Fruit fly (Drosophila melanogaster): ENCODE measurements around the gene hng3.

hng3 gene

DNA sequence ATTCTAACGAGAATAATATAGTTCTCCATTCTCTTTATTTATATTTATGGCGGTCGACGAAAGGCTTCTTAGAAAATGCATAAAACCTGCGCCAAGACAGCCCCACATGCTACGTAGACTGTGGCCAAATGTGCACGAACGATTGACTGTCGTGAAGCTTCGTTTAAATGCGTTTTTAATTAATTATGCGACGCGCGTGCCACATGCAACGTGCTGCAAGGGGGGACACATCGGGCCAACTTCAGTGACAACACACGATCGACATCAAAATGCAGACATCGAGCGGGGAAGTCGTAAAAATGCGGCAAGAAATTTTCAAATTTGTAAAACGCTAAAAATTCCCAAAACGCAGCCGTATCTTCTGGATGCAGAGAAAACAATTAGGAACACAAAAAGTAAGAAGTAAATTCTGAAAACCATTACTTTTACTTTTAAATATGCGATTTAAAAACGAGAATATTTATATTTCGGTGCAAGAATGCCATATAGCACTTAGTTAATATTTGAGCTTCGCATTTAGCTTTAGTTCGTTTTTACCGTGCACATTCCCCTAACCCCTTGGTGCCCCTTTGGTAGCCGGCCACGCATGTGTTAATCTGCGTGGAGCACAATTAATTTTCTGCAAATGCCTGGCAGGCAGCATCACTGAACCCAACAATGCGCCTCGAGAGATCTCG is 44.7 kb upstream of the hng3 start (continued):
- peak; percentile 31 for TF ChIP-seq CG4424 (GFP tag; optimal IDR thresholded peaks at IDR 0.05)
- TF ChIP-seq CG14710 (tag; optimal IDR thresholded peaks at IDR 0.05) = peak; percentile 29
- TF ChIP-seq gem (tag; optimal IDR thresholded peaks at IDR 0.05) = peak; percentile 67
- TF ChIP-seq az2 (GFP tag; optimal IDR thresholded peaks at IDR 0.05) = peak; percentile 41
- no peak for TF ChIP-seq prd (optimal IDR thresholded peaks at IDR 0.05)
- TF ChIP-seq prd (GFP tag; IDR thresholded peaks at IDR 0.05) = peak; percentile 69; the same call in 2 of the 3 replicates
- TF ChIP-seq crol (GFP tag; IDR thresholded peaks at IDR 0.05) = peak; percentile 63
- TF ChIP-seq CG8765 (GFP tag; IDR thresholded peaks at IDR 0.05) = no peak
- peak; percentile 62 for TF ChIP-seq CG6254 (GFP tag; optimal IDR thresholded peaks at IDR 0.05)
- TF ChIP-seq toy (GFP tag; IDR thresholded peaks at IDR 0.05) = no peak
- TF ChIP-seq CG11504 (tag; optimal IDR thresholded peaks at IDR 0.05) = peak; percentile 49

DNA sequence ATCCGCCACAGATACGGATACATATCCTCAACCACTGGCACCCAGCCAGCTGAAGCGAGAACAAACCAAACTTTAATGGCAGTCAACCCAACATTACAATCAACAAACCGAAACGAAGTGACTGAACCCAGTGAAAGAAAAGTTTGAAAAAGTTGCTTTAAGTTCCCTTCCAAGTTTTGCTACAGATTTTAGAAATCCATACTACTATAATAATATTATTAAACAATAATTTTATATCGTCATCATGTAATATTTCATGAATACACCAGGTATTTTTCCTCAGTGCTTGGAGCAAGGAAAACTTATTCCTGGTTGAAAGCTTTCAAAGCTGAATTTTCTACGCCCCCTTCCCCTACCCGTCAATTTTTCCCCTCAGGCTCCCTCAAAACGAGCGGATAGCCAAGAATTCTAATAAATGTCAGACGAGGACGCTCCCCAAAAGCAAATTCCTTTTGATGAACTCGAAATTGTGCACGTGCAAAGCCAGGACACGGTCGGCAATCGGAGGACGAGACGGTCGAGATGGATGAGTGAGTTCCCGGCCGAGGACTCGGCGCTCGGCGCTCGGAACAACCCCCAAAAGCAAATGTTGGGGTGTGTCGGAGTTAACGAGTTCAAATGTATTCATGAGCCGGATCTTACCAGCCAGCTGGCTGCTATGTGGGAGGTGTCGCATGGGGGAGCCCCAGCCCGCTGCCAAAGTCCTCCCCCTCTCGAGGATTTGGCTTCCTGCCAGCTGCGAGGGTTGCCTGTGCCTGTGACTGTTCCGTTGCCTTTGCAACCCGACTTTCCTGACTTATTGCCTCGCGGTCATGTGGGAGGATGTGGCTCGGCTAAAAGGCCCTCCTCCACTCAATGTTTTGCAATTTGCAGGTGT is 41.9 kb upstream of the hng3 start:
- TF ChIP-seq bab2 (GFP tag; optimal IDR thresholded peaks at IDR 0.05) (no peak), Ets97D (GFP tag; optimal IDR thresholded peaks at IDR 0.05) (no peak), CG12104 (GFP tag; optimal IDR thresholded peaks at IDR 0.05) (no peak), pho (GFP tag; optimal IDR thresholded peaks at IDR 0.05) (no peak), gsb (GFP tag; IDR thresholded peaks at IDR 0.05) (no peak), pan (optimal IDR thresholded peaks at IDR 0.05) (no peak), pan (GFP tag; optimal IDR thresholded peaks at IDR 0.05 in 1 of 2, IDR thresholded peaks at IDR 0.05 in 1 of 2) (peak in 1 of 2 experiments; percentile 69), Dll (GFP tag; IDR thresholded peaks at IDR 0.05; ENCODE audit: partially characterized antibody) (no peak), fd64A (GFP tag; optimal IDR thresholded peaks at IDR 0.05) (peak; percentile 1), Hmr (GFP tag; optimal IDR thresholded peaks at IDR 0.05) (peak; percentile 72), sr (GFP tag; IDR thresholded peaks at IDR 0.05) (no peak), CG10959 (GFP tag; IDR thresholded peaks at IDR 0.05) (no peak), CG10147 (GFP tag; optimal IDR thresholded peaks at IDR 0.05) (peak; percentile 69), CG14441 (GFP tag; IDR thresholded peaks at IDR 0.05) (peak; percentile 48), CG16863 (GFP tag; optimal IDR thresholded peaks at IDR 0.05) (no peak), CG1233 (GFP tag; optimal IDR thresholded peaks at IDR 0.05) (peak; percentile 19), corto (GFP tag; optimal IDR thresholded peaks at IDR 0.05) (no peak), gem (tag; optimal IDR thresholded peaks at IDR 0.05) (peak; percentile 79), Trl (optimal IDR thresholded peaks at IDR 0.05) (no peak), Trl (GFP tag; optimal IDR thresholded peaks at IDR 0.05) (no peak), CG4424 (GFP tag; optimal IDR thresholded peaks at IDR 0.05) (peak; percentile 56), dysf (GFP tag; IDR thresholded peaks at IDR 0.05) (peak; percentile 80), da (GFP tag; optimal IDR thresholded peaks at IDR 0.05) (no peak), CG6689 (GFP tag; IDR thresholded peaks at IDR 0.05) (peak; percentile 56), sug (tag; optimal IDR thresholded peaks at IDR 0.05) (no peak), Meics (GFP tag; optimal IDR thresholded peaks at IDR 0.05) (peak; percentile 73), cad (GFP tag; optimal IDR thresholded peaks at IDR 0.05) (no peak), CG6683 (GFP tag; optimal IDR thresholded peaks at IDR 0.05) (peak; percentile 63), mirr (GFP tag; optimal IDR thresholded peaks at IDR 0.05) (no peak), CG18619 (GFP tag; optimal IDR thresholded peaks at IDR 0.05) (no peak), CG7839 (tag; optimal IDR thresholded peaks at IDR 0.05) (peak; percentile 76), gt (GFP tag; IDR thresholded peaks at IDR 0.05) (no peak), CG4404 (GFP tag; IDR thresholded peaks at IDR 0.05) (0 out of 2 replicates have a peak, but pooled peaks have one; percentile 13), cg (GFP tag; optimal IDR thresholded peaks at IDR 0.05) (no peak), Ada2b (GFP tag; IDR thresholded peaks at IDR 0.05) (peak; percentile 81), Hand (GFP tag; optimal IDR thresholded peaks at IDR 0.05) (no peak), bigmax (GFP tag; optimal IDR thresholded peaks at IDR 0.05) (no peak), CG1602 (GFP tag; optimal IDR thresholded peaks at IDR 0.05) (no peak), CG17361 (GFP tag; IDR thresholded peaks at IDR 0.05) (peak; percentile 66)

Measured in whole organism, embryonic.